Worm (Caenorhabditis elegans) whole organism, early embryonic: ENCODE measurements around the gene ZC155.2.

Source experiments
- F13C5.2 ChIP-seq: sonication (generic microtip); optimal IDR thresholded peaks from 2 replicates; lab custom pipeline; 2017; ENCODE audit warnings: mild to moderate bottlenecking, missing genetic modification characterization, inconsistent platforms, missing compliant biosample characterization
- aly-1 ChIP-seq: sonication (generic microtip); optimal IDR thresholded peaks from 2 replicates; lab custom pipeline; 2016; ENCODE audit warnings: missing genetic modification characterization, missing compliant biosample characterization
- ama-1 ChIP-seq: fragments of 150-350 bp; optimal IDR thresholded peaks from 2 replicates; lab custom pipeline; 2014
- ceh-13 ChIP-seq: fragments of 200-800 bp; sonication (Bioruptor generic); optimal IDR thresholded peaks from 2 replicates; lab custom pipeline; 2018; ENCODE audit warnings: mild to moderate bottlenecking, missing genetic modification characterization, missing compliant biosample characterization
- flt-1 ChIP-seq: fragments of 200-800 bp; sonication (Bioruptor generic); IDR thresholded peaks from 2 replicates; pipeline ENCODE4 v1.3.6; 2022; ENCODE audit warnings: missing genetic modification characterization, missing compliant biosample characterization
- hmg-4 ChIP-seq: fragments of 200-800 bp; sonication (Bioruptor generic); optimal IDR thresholded peaks from 2 replicates; lab custom pipeline; 2018; ENCODE audit warnings: mild to moderate bottlenecking, missing genetic modification characterization, missing compliant biosample characterization
- scrt-1 ChIP-seq: fragments of 200-800 bp; sonication (Bioruptor generic); IDR thresholded peaks from 2 replicates; pipeline ENCODE4 v1.3.6; 2022; ENCODE audit warnings: missing genetic modification characterization, missing compliant biosample characterization
- sea-1 ChIP-seq: fragments of 200-800 bp; sonication (Bioruptor generic); conservative IDR thresholded peaks from 2 replicates; pipeline ENCODE4 v1.3.6; 2022; ENCODE audit warnings: missing genetic modification characterization, missing compliant biosample characterization
- tbx-11 ChIP-seq: fragments of 200-800 bp; sonication (Bioruptor generic); IDR thresholded peaks from 2 replicates; pipeline ENCODE4 v1.3.6; 2022; ENCODE audit warnings: missing genetic modification characterization, missing compliant biosample characterization
- tbx-37 ChIP-seq: fragments of 200-800 bp; sonication (Bioruptor generic); conservative IDR thresholded peaks from 2 replicates; pipeline ENCODE4 v1.3.6; 2022; ENCODE audit warnings: missing genetic modification reagents, missing genetic modification characterization, missing compliant biosample characterization
- tra-4 ChIP-seq: sonication (generic microtip); optimal IDR thresholded peaks from 2 replicates; lab custom pipeline; 2017; ENCODE audit warnings: missing genetic modification characterization, missing compliant biosample characterization

DNA sequence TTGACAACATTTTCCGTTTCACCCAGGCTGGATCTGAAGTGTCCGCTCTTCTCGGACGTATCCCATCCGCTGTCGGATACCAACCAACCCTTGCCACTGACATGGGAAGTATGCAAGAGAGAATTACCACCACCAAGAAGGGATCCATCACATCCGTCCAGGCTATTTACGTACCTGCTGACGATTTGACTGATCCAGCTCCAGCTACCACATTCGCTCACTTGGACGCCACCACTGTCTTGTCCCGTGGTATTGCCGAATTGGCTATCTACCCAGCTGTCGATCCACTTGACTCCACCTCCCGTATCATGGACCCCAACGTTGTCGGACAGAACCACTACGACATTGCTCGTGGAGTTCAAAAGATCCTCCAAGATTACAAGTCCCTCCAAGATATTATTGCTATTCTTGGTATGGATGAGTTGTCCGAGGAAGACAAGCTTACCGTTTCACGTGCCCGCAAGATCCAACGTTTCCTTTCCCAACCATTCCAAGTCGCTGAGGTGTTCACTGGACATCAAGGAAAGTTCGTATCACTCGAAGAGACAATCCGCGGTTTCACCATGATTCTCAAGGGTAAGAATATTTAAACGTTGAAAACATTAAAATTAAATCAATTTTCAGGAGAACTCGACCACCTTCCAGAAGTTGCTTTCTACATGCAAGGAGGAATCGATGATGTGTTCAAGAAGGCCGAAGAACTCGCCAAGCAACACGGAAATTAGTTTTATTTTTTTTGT is 10.9 kb downstream of the ZC155.2 start:
- TF ChIP-seq ama-1 (no peak), hmg-4 (GFP tag; lab: Kevin White, UChicago) (no peak), scrt-1 (no peak), flt-1 (GFP tag; lab: Robert Waterston, UW) (no peak), F13C5.2 (tag; lab: Kevin White, UChicago) (no peak), aly-1 (no peak), tbx-11 (no peak), tbx-37 (GFP tag; lab: Robert Waterston, UW) (no peak), ceh-13 (GFP tag; lab: Kevin White, UChicago) (no peak), sea-1 (GFP tag; lab: Robert Waterston, UW) (no peak), tra-4 (tag; lab: Kevin White, UChicago) (no peak)
